Fruit fly (Drosophila melanogaster) Kc167 (cell line): ENCODE results near the gene CG31286.

Experiments
- Myc ChIP-seq: fragments of >200 bp; optimal IDR thresholded peaks from 2 replicates; lab custom pipeline; 2017; ENCODE audit warnings: missing external identifiers
- Sin3A ChIP-seq: fragments of >200 bp; optimal IDR thresholded peaks from 2 replicates; lab custom pipeline; 2018; ENCODE audit warnings: missing external identifiers
- h ChIP-seq: fragments of >200 bp; optimal IDR thresholded peaks from 3 replicates; lab custom pipeline; 2018; ENCODE audit warnings: missing external identifiers
- ttk ChIP-seq: sonication (Bioruptor generic); optimal IDR thresholded peaks from 2 replicates; lab custom pipeline; 2017; ENCODE audit warnings: missing external identifiers

DNA sequence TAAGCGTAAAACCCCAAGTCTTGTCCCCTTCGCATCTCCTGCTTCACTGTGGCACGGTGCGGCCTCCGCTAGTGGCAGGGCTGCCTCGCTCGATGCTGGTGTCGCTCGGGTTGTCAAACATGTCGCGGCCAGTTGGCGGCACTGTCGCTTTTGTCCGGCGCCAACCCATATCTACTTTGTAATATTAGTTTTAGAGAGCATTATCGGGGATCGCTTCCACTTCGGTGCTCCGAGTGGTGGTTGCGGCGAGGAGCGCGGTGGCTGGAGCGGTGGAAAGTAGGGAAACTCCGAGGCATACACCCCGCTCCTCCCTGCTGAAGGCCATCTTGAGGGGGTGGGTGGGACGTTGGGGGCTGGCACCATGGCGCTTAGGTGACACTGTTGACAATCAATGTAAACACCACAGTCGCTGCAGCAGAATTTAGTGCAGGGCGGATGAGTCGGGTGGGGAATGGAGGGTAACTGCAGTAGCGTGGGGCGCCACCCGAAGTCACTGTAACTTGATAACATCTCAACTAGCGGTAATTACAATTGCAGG is 24.2 kb downstream of the CG31286 start:
- TF ChIP-seq h = no peak
- TF ChIP-seq Myc (lab: Kevin White, UChicago) = no peak
- TF ChIP-seq Sin3A (lab: Kevin White, UChicago) = no peak
- no peak for TF ChIP-seq ttk (lab: Kevin White, UChicago)
